Worm (Caenorhabditis elegans): ENCODE data around the gene F22E12.1.

DNA sequence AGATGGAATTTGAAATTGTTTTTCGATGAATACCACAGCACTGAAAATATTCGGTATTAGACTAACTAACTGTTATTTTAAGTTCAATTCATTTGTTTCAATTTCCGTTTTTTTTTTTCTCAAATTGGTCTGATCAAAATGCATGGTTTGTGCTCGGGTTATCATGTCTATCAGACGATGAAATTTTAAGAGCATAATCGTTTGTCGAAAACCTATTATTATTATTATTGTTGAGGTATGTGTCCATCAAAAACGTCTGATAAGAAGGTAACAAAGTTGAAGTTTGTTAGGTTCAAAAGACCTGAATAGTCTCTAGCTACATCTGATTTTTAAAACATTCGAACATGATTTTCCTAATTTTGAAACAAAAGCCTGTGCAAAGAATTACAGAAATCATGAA is 26.8 kb upstream of the F22E12.1 start:
- TF ChIP-seq eyg-1 (tag; optimal IDR thresholded peaks at IDR 0.05) (no peak), hlh-30 (tag; optimal IDR thresholded peaks at IDR 0.05; ENCODE audit: insufficient read depth) (no peak), rnt-1 (tag; optimal IDR thresholded peaks at IDR 0.05) (no peak), sox-4 (tag; optimal IDR thresholded peaks at IDR 0.05) (no peak), nhr-11 (tag; optimal IDR thresholded peaks at IDR 0.05) (no peak), ceh-34 (tag; optimal IDR thresholded peaks at IDR 0.05) (no peak), ama-1 (optimal IDR thresholded peaks at IDR 0.05) (no peak), elt-2 (tag; optimal IDR thresholded peaks at IDR 0.05) (no peak), C08G9.2 (tag; optimal IDR thresholded peaks at IDR 0.05) (no peak), fkh-10 (GFP tag; optimal IDR thresholded peaks at IDR 0.05) (no peak), pros-1 (tag; optimal IDR thresholded peaks at IDR 0.05) (no peak)
